Worm (Caenorhabditis elegans): ENCODE data around the gene srsx-39.

ce11 chrV:15232200-15232599, 24.4 kb downstream of the srsx-39 start, which contains the start of gene srw-13:
- TF ChIP-seq nhr-10 (tag; optimal IDR thresholded peaks at IDR 0.05) (no peak), snpc-4 (tag; optimal IDR thresholded peaks at IDR 0.05) (no peak), pha-4 (GFP tag; IDR thresholded peaks at IDR 0.05) (no peak), pha-4 (tag; optimal IDR thresholded peaks at IDR 0.05) (no peak), unc-39 (tag; optimal IDR thresholded peaks at IDR 0.05) (no peak), ZK546.5 (tag; optimal IDR thresholded peaks at IDR 0.05) (no peak), F26F4.8 (GFP tag; conservative IDR thresholded peaks at IDR 0.05) (no peak)

Data from whole organism, L4 larva.